Worm (Caenorhabditis elegans): Measurements from ENCODE around the gene B0244.6.
A peak's percentile ranks its signal among the peaks of the same experiment; 100 is the strongest.

B0244.6 gene

ce11 chrIII:5785273-5785929 is 47.6 kb downstream of the B0244.6 start, which contains the start of gene Y37B11A.3:
Gene Y37B11A.3 (minus strand): TSS chrIII:5785323.
- TF ChIP-seq lin-39 (tag; optimal IDR thresholded peaks at IDR 0.05), result peak; percentile 87
- TF ChIP-seq lin-15B (tag; optimal IDR thresholded peaks at IDR 0.05), result peak; percentile 82
- TF ChIP-seq nhr-28 (tag; optimal IDR thresholded peaks at IDR 0.05), result no peak
- peak; percentile 37 for TF ChIP-seq elt-2 (tag; optimal IDR thresholded peaks at IDR 0.05)
- peak; percentile 58 for TF ChIP-seq snpc-4 (tag; optimal IDR thresholded peaks at IDR 0.05)
- TF ChIP-seq nhr-25 (tag; optimal IDR thresholded peaks at IDR 0.05), result peak; percentile 85
- no peak for TF ChIP-seq ztf-4 (tag; optimal IDR thresholded peaks at IDR 0.05)
- no peak for TF ChIP-seq nhr-237 (tag; optimal IDR thresholded peaks at IDR 0.05)
- TF ChIP-seq mdl-1 (tag; optimal IDR thresholded peaks at IDR 0.05), result no peak
- no peak for TF ChIP-seq fkh-10 (GFP tag; optimal IDR thresholded peaks at IDR 0.05)
- no peak for TF ChIP-seq sea-2 (GFP tag; optimal IDR thresholded peaks at IDR 0.05)
- TF ChIP-seq lsy-12 (tag; optimal IDR thresholded peaks at IDR 0.05), result peak; percentile 60
- TF ChIP-seq ZK546.5 (tag; optimal IDR thresholded peaks at IDR 0.05), result no peak
- TF ChIP-seq unc-62 (GFP tag; optimal IDR thresholded peaks at IDR 0.05), result no peak
- TF ChIP-seq elt-3 (tag; optimal IDR thresholded peaks at IDR 0.05), result no peak
- no peak for TF ChIP-seq daf-12 (tag; optimal IDR thresholded peaks at IDR 0.05)
- TF ChIP-seq mml-1 (tag; optimal IDR thresholded peaks at IDR 0.05), result no peak
- TF ChIP-seq tbx-2 (tag; optimal IDR thresholded peaks at IDR 0.05), result peak; percentile 58
- TF ChIP-seq egl-27 (tag; optimal IDR thresholded peaks at IDR 0.05), result no peak
- no peak for TF ChIP-seq jun-1 (tag; optimal IDR thresholded peaks at IDR 0.05)
- no peak for TF ChIP-seq eor-1 (tag; optimal IDR thresholded peaks at IDR 0.05)
- peak; percentile 31 for TF ChIP-seq egl-5 (tag; optimal IDR thresholded peaks at IDR 0.05)
- peak; percentile 77 for TF ChIP-seq hmg-11 (tag; optimal IDR thresholded peaks at IDR 0.05)
- TF ChIP-seq nhr-43 (tag; optimal IDR thresholded peaks at IDR 0.05; ENCODE audit: poor library complexity, severe bottlenecking), result peak; percentile 74
- TF ChIP-seq pha-4 (tag; optimal IDR thresholded peaks at IDR 0.05), result no peak
- no peak for TF ChIP-seq unc-39 (tag; optimal IDR thresholded peaks at IDR 0.05)
- no peak for TF ChIP-seq aly-2 (tag; optimal IDR thresholded peaks at IDR 0.05)
- no peak for TF ChIP-seq nhr-12 (tag; optimal IDR thresholded peaks at IDR 0.05)
- peak; percentile 73 for TF ChIP-seq R02D3.7 (tag; optimal IDR thresholded peaks at IDR 0.05)
- no peak for TF ChIP-seq ceh-82 (tag; optimal IDR thresholded peaks at IDR 0.05)
- TF ChIP-seq pqm-1 (tag; optimal IDR thresholded peaks at IDR 0.05), result no peak
- TF ChIP-seq ama-1 (optimal IDR thresholded peaks at IDR 0.05), result no peak
- TF ChIP-seq ceh-9 (tag; optimal IDR thresholded peaks at IDR 0.05), result no peak
- no peak for TF ChIP-seq ceh-16 (tag; optimal IDR thresholded peaks at IDR 0.05)
- peak; percentile 11 for TF ChIP-seq nhr-11 (tag; optimal IDR thresholded peaks at IDR 0.05)
- TF ChIP-seq nfya-1 (tag; optimal IDR thresholded peaks at IDR 0.05; ENCODE audit: insufficient read depth), result peak; percentile 82
- TF ChIP-seq ceh-28 (tag; optimal IDR thresholded peaks at IDR 0.05), result peak; percentile 35
- peak; percentile 80 for TF ChIP-seq nhr-23 (tag; optimal IDR thresholded peaks at IDR 0.05)

- TF ChIP-seq mdl-1 (tag; optimal IDR thresholded peaks at IDR 0.05), result no peak
- TF ChIP-seq ztf-11 (tag; optimal IDR thresholded peaks at IDR 0.05), result no peak
- no peak for TF ChIP-seq hmg-11 (tag; optimal IDR thresholded peaks at IDR 0.05)
- no peak for TF ChIP-seq snpc-4 (tag; optimal IDR thresholded peaks at IDR 0.05)
- TF ChIP-seq jun-1 (tag; optimal IDR thresholded peaks at IDR 0.05), result no peak
- no peak for TF ChIP-seq nhr-77 (tag; optimal IDR thresholded peaks at IDR 0.05)
- no peak for TF ChIP-seq nhr-43 (tag; optimal IDR thresholded peaks at IDR 0.05; ENCODE audit: poor library complexity, severe bottlenecking)
- TF ChIP-seq tbx-2 (tag; optimal IDR thresholded peaks at IDR 0.05), result no peak
- TF ChIP-seq zag-1 (tag; optimal IDR thresholded peaks at IDR 0.05), result no peak
Measured at ce11 chrIII:5790550-5790949, 52.7 kb downstream of the B0244.6 start, which contains the start of gene rev-3. Gene rev-3 (minus strand): TSS chrIII:5790650.
